Fruit fly (Drosophila melanogaster): ENCODE measurements around the gene CG44195.

DNA sequence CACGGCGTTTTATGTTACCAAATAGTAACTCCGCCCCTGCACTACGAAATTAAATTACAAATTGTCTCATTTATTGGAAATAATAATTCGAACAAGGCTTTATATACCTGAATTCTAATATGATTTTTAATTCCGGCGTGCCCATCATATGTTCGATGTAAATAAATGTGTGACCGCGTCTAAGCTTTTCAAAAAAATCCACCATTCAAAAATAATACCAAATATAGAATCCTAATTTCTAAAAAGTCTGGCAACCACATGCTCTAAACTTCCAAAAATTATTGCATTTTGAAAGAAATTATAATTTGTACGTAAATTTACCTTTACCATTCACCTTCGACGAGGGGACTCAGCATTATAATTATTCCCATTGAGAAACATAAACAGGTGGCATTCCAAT lies 55.2 kb downstream of the CG44195 start, which contains the start of gene Urm1:
- TF ChIP-seq usp (GFP tag; optimal IDR thresholded peaks at IDR 0.05) (no peak), pan (optimal IDR thresholded peaks at IDR 0.05) (no peak), EcR (GFP tag; optimal IDR thresholded peaks at IDR 0.05) (no peak), psq (optimal IDR thresholded peaks at IDR 0.05) (no peak), CG8478 (optimal IDR thresholded peaks at IDR 0.05) (no peak)

Data from whole organism.